Worm (Caenorhabditis elegans) whole organism, L2 larva: ENCODE results near the gene T01B4.3.

Experiments used
- ZK546.5 ChIP-seq: sonication (generic microtip); optimal IDR thresholded peaks from 2 replicates; lab custom pipeline; 2017; ENCODE audit warnings: missing biosample characterization, missing genetic modification characterization
- ceh-16 ChIP-seq: fragments of 150-350 bp; optimal IDR thresholded peaks from 2 replicates; lab custom pipeline; 2014; ENCODE audit warnings: missing biosample characterization, missing genetic modification characterization
- ceh-82 ChIP-seq: fragments of 150-350 bp; optimal IDR thresholded peaks from 2 replicates; lab custom pipeline; 2014; ENCODE audit warnings: missing biosample characterization, missing genetic modification characterization
- elt-3 ChIP-seq: sonication (generic microtip); optimal IDR thresholded peaks from 2 replicates; lab custom pipeline; 2017; ENCODE audit warnings: missing biosample characterization, missing genetic modification characterization
- nhr-12 ChIP-seq: fragments of 150-350 bp; optimal IDR thresholded peaks from 2 replicates; lab custom pipeline; 2014; ENCODE audit warnings: missing biosample characterization, missing genetic modification characterization
- nhr-129 ChIP-seq: fragments of 150-350 bp; optimal IDR thresholded peaks from 2 replicates; lab custom pipeline; 2014; ENCODE audit warnings: missing biosample characterization, missing genetic modification characterization
- skn-1 ChIP-seq: sonication (generic microtip); optimal IDR thresholded peaks from 2 replicates; lab custom pipeline; 2017; ENCODE audit warnings: missing biosample characterization, missing genetic modification characterization
- zag-1 ChIP-seq: fragments of 150-350 bp; optimal IDR thresholded peaks from 2 replicates; lab custom pipeline; 2014; ENCODE audit warnings: missing biosample characterization, missing genetic modification characterization

DNA sequence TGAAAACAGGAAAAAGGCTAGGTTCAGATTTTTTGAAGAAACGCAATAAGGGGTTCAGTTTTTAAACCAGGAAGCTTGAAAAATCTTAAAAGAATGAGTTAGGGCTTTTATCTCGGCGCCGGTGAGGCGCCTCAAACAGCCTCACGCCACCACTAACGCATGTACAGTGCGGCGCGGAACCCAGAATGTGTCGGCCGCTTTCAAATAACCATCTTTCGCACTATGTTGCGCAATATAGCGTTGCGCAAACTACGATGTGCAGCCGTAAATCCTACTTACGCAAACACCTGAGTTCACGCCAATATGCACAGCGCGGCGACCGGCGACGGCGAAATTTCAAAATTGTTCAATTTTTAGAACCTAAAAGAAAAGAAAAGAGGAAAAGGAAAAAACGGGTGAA lies 27.9 kb downstream of the T01B4.3 start:
- TF ChIP-seq zag-1 (tag; lab: Kevin White, UChicago) (no peak), ceh-82 (no peak), nhr-129 (tag; lab: Kevin White, UChicago) (no peak), ceh-16 (no peak), nhr-12 (tag; lab: Kevin White, UChicago) (no peak), elt-3 (tag; lab: Kevin White, UChicago) (no peak), ZK546.5 (tag; lab: Kevin White, UChicago) (no peak), skn-1 (tag; lab: Kevin White, UChicago) (no peak)
